Worm (Caenorhabditis elegans) whole organism, L4/young adult: ENCODE measurements around the gene npr-13.

Source experiments
- W03F9.2 ChIP-seq: fragments of 150-350 bp; optimal IDR thresholded peaks from 2 replicates; lab custom pipeline; 2014; ENCODE audit warnings: missing biosample characterization, missing genetic modification characterization
- him-1 ChIP-seq: sonication (generic microtip); optimal IDR thresholded peaks from 2 replicates; lab custom pipeline; 2016; ENCODE audit warnings: missing genotype, missing genetic modification reagents, missing genetic modification characterization, missing compliant biosample characterization

- TF ChIP-seq him-1 (no peak), W03F9.2 (tag; lab: Kevin White, UChicago) (no peak)
Measured at ce11 chrV:14852620-14853019, 5.8 kb downstream of the npr-13 start.
